Fruit fly (Drosophila melanogaster) whole organism, adult: ENCODE results near the gene CG42272.

Source experiments
- CG14711 ChIP-seq: fragments of 200-800 bp; sonication (Bioruptor generic); optimal IDR thresholded peaks from 2 replicates; lab custom pipeline; 2018; ENCODE audit warnings: missing biosample characterization, mild to moderate bottlenecking, missing genetic modification characterization, moderate library complexity
- CG1620 ChIP-seq: fragments of 200-800 bp; sonication (Bioruptor generic); optimal IDR thresholded peaks from 2 replicates; lab custom pipeline; 2016; ENCODE audit warnings: missing biosample characterization, missing genetic modification characterization
- CG7045 ChIP-seq: fragments of 200-800 bp; sonication (Bioruptor generic); optimal IDR thresholded peaks from 2 replicates; lab custom pipeline; 2017; ENCODE audit warnings: missing biosample characterization, mild to moderate bottlenecking, missing genetic modification characterization
- Crg-1 ChIP-seq: fragments of 200-800 bp; sonication (Bioruptor generic); optimal IDR thresholded peaks from 2 replicates; lab custom pipeline; 2016; ENCODE audit warnings: missing biosample characterization, missing genetic modification characterization
- cic ChIP-seq: fragments of 200-800 bp; sonication (Bioruptor generic); optimal IDR thresholded peaks from 2 replicates; lab custom pipeline; 2017; ENCODE audit warnings: missing biosample characterization, mild to moderate bottlenecking, missing genetic modification characterization, moderate library complexity
- cnc ChIP-seq, 2 experiments: fragments of >200 bp; optimal IDR thresholded peaks; 2 replicates each; lab custom pipeline; 2017
- kay ChIP-seq: fragments of 200-800 bp; sonication (Bioruptor generic); peaks from one replicate; lab custom pipeline; 2016; ENCODE audit warnings: missing biosample characterization, missing genetic modification characterization, borderline replicate concordance
- toe ChIP-seq: fragments of 200-800 bp; sonication (Bioruptor generic); optimal IDR thresholded peaks from 2 replicates; lab custom pipeline; 2016; ENCODE audit warnings: missing biosample characterization, missing genetic modification characterization

DNA sequence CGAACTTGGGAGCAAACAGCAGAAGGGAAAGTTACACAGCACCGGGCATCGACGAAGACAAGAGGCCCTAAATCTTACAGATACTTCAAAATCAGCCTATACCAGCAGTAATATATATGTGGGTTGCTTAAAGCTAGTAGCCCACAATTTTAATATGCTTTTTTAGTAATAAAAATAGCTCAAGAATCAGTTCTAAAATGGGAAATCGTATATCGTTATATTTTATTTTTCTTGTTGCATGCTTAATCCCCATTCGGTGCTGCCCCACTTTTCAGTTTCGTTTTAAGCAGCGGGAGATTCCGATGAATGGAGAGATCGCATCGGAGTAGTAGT is 5.2 kb downstream of the CG42272 start:
- no peak for TF ChIP-seq Crg-1 (GFP tag; lab: Kevin White, UChicago)
- no peak for TF ChIP-seq cic (GFP tag; lab: Kevin White, UChicago)
- no peak for TF ChIP-seq CG1620 (GFP tag; lab: Kevin White, UChicago)
- no peak for TF ChIP-seq cnc (optimal IDR thresholded peaks at IDR 0.05; lab: Kevin White, UChicago)
- no peak for TF ChIP-seq toe (GFP tag; lab: Kevin White, UChicago)
- no peak for TF ChIP-seq kay
- TF ChIP-seq CG7045 (GFP tag; lab: Kevin White, UChicago) = no peak
- no peak for TF ChIP-seq CG14711 (tag; lab: Kevin White, UChicago)
